Worm (Caenorhabditis elegans) whole organism, late embryonic: Measurements from ENCODE around the gene srlf-7.

ENCODE experiments used
- che-1 ChIP-seq: sonication (generic microtip); optimal IDR thresholded peaks from 2 replicates; lab custom pipeline; 2016; ENCODE audit warnings: mild to moderate bottlenecking, missing genetic modification characterization, missing compliant biosample characterization
- dmd-4 ChIP-seq: sonication (generic microtip); optimal IDR thresholded peaks from 2 replicates; lab custom pipeline; 2016; ENCODE audit warnings: borderline replicate concordance, missing genetic modification characterization, missing compliant biosample characterization
- fax-1 ChIP-seq: sonication (generic microtip); optimal IDR thresholded peaks from 2 replicates; lab custom pipeline; 2016; ENCODE audit warnings: missing genotype, missing genetic modification characterization, missing compliant biosample characterization
- hlh-30 ChIP-seq: sonication (generic microtip); optimal IDR thresholded peaks from 2 replicates; lab custom pipeline; 2017; ENCODE audit warnings: antibody characterized with exemption, missing genetic modification characterization, missing compliant biosample characterization; ENCODE audit not compliant: insufficient read depth
- hlh-8 ChIP-seq: sonication (generic microtip); optimal IDR thresholded peaks from 2 replicates; lab custom pipeline; 2016; ENCODE audit warnings: missing genotype, missing genetic modification characterization, missing compliant biosample characterization
- lin-11 ChIP-seq: fragments of 200-800 bp; sonication (Bioruptor generic); optimal IDR thresholded peaks from 2 replicates; lab custom pipeline; 2018; ENCODE audit warnings: mild to moderate bottlenecking, missing genetic modification characterization, missing compliant biosample characterization
- mec-3 ChIP-seq: sonication (generic microtip); optimal IDR thresholded peaks from 2 replicates; lab custom pipeline; 2016; ENCODE audit warnings: borderline replicate concordance, missing genetic modification characterization, missing compliant biosample characterization
- pax-1 ChIP-seq: fragments of 150-350 bp; optimal IDR thresholded peaks from 2 replicates; lab custom pipeline; 2014; ENCODE audit warnings: missing biosample characterization, missing genetic modification characterization
- ztf-16 ChIP-seq: sonication (generic microtip); optimal IDR thresholded peaks from 2 replicates; lab custom pipeline; 2017; ENCODE audit warnings: missing genetic modification characterization, missing compliant biosample characterization

DNA sequence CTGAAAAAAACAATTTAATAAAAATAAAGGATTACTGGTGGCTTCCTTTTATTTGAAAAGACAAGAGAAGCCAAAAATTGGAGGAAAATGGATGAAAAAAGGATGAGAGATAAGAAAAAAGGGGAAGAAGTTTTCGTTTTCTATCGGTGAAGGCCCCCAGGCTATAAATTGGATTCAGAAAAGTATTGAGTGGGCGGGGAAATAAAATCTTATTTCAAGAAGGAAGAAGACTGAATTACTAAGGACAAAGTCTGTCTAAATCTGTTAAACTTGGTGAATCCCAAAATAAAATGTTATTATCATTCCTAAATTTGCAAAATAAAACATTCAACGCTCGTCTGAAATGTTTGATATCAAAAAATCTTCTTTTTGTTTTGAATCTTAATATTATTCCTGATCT lies 33.0 kb downstream of the srlf-7 start:
- no peak for TF ChIP-seq che-1 (tag; lab: Kevin White, UChicago)
- TF ChIP-seq pax-1 (tag; lab: Kevin White, UChicago), result no peak
- TF ChIP-seq dmd-4, result no peak
- no peak for TF ChIP-seq fax-1 (tag; lab: Kevin White, UChicago)
- TF ChIP-seq lin-11 (tag; lab: Kevin White, UChicago), result no peak
- no peak for TF ChIP-seq ztf-16
- TF ChIP-seq hlh-30 (tag; lab: Kevin White, UChicago), result no peak
- no peak for TF ChIP-seq hlh-8 (tag; lab: Kevin White, UChicago)
- no peak for TF ChIP-seq mec-3
